Fruit fly (Drosophila melanogaster) whole organism, embryonic: Measurements from ENCODE around the gene CG18577.

Experiments
- Ada2b ChIP-seq: fragments of 200-800 bp; sonication (Bioruptor generic); IDR thresholded peaks from 2 replicates; pipeline ENCODE4 v1.3.6; 2022; ENCODE audit warnings: missing biosample characterization, missing genetic modification characterization
- Adf1 ChIP-seq: fragments of 200-800 bp; sonication (Bioruptor generic); IDR thresholded peaks from 2 replicates; pipeline ENCODE4 v1.3.6; 2022; ENCODE audit warnings: missing biosample characterization, missing genetic modification characterization
- Awh ChIP-seq: fragments of 200-800 bp; sonication (Bioruptor generic); IDR thresholded peaks from 2 replicates; pipeline ENCODE4, ENCODE4 v1.3.6; 2022; ENCODE audit warnings: missing biosample characterization, missing genetic modification characterization
- BtbVII ChIP-seq: fragments of 200-800 bp; sonication (Bioruptor generic); optimal IDR thresholded peaks from 3 replicates; lab custom pipeline; 2017; ENCODE audit warnings: missing biosample characterization, mild to moderate bottlenecking, missing genetic modification characterization
- CG10959 ChIP-seq: fragments of 200-800 bp; sonication (Bioruptor generic); IDR thresholded peaks from 2 replicates; pipeline ENCODE4 v1.3.6; 2022; ENCODE audit warnings: missing biosample characterization, missing genetic modification characterization
- CG11456 ChIP-seq: fragments of 200-800 bp; sonication (Bioruptor generic); IDR thresholded peaks from 3 replicates; pipeline ENCODE4 v1.3.6; 2022; ENCODE audit warnings: missing biosample characterization, missing genetic modification characterization
- CG12769 ChIP-seq: fragments of 200-800 bp; sonication (Bioruptor generic); optimal IDR thresholded peaks from 2 replicates; lab custom pipeline; 2019; ENCODE audit warnings: missing biosample characterization, mild to moderate bottlenecking, missing genetic modification characterization, moderate library complexity
- CG13287 ChIP-seq: fragments of 200-800 bp; sonication (Bioruptor generic); IDR thresholded peaks from 2 replicates; pipeline ENCODE4 v1.3.6; 2022; ENCODE audit warnings: missing biosample characterization, missing genetic modification characterization; ENCODE audit not compliant: partially characterized antibody
- CG13624 ChIP-seq: fragments of 200-800 bp; sonication (Bioruptor generic); optimal IDR thresholded peaks from 2 replicates; lab custom pipeline; 2016; ENCODE audit warnings: missing biosample characterization, missing genetic modification characterization
- CG14014 ChIP-seq: fragments of 200-800 bp; sonication (Bioruptor generic); IDR thresholded peaks from 2 replicates; pipeline ENCODE4 v1.3.6; 2022; ENCODE audit warnings: missing biosample characterization, missing genetic modification characterization
- CG15269 ChIP-seq: fragments of 200-800 bp; sonication (Bioruptor generic); optimal IDR thresholded peaks from 2 replicates; lab custom pipeline; 2018; ENCODE audit warnings: missing biosample characterization, mild to moderate bottlenecking, missing genetic modification characterization, moderate library complexity
- CG15514 ChIP-seq: fragments of 200-800 bp; sonication (Bioruptor generic); optimal IDR thresholded peaks from 3 replicates; lab custom pipeline; 2017; ENCODE audit warnings: missing biosample characterization, missing genetic modification characterization, mild to moderate bottlenecking, moderate library complexity, missing genetic modification reagents
- CG17385 ChIP-seq: fragments of 200-800 bp; sonication (Bioruptor generic); optimal IDR thresholded peaks from 3 replicates; lab custom pipeline; 2018; ENCODE audit warnings: missing biosample characterization, mild to moderate bottlenecking, missing genetic modification characterization
- CG2120 ChIP-seq: fragments of 200-800 bp; sonication (Bioruptor generic); optimal IDR thresholded peaks from 3 replicates; lab custom pipeline; 2016; ENCODE audit warnings: missing biosample characterization, missing genetic modification characterization
- CG3163 ChIP-seq: fragments of 200-800 bp; sonication (Bioruptor generic); optimal IDR thresholded peaks from 3 replicates; lab custom pipeline; 2016; ENCODE audit warnings: missing biosample characterization, missing genetic modification characterization
- CG34376 ChIP-seq: fragments of 200-800 bp; sonication (Bioruptor generic); optimal IDR thresholded peaks from 2 replicates; lab custom pipeline; 2018; ENCODE audit warnings: missing biosample characterization, mild to moderate bottlenecking, missing genetic modification characterization
- CG6254 ChIP-seq: fragments of 200-800 bp; sonication (Bioruptor generic); optimal IDR thresholded peaks from 3 replicates; lab custom pipeline; 2017; ENCODE audit warnings: mild to moderate bottlenecking, missing biosample characterization, missing genetic modification reagents, missing genetic modification characterization
- Dbx ChIP-seq: fragments of 200-800 bp; sonication (Bioruptor generic); IDR thresholded peaks from 3 replicates; pipeline ENCODE4 v1.3.6; 2022; ENCODE audit warnings: missing biosample characterization, missing genetic modification characterization
- Dll ChIP-seq: fragments of 200-800 bp; sonication (Bioruptor generic); IDR thresholded peaks from 4 replicates; pipeline ENCODE4 v1.3.6; 2022; ENCODE audit warnings: missing biosample characterization, missing genetic modification characterization; ENCODE audit not compliant: partially characterized antibody
- Doc2 ChIP-seq: fragments of 200-800 bp; sonication (Bioruptor generic); IDR thresholded peaks from 2 replicates; pipeline ENCODE4 v1.3.6; 2022; ENCODE audit warnings: missing biosample characterization, missing genetic modification characterization
- HLH4C ChIP-seq: fragments of 200-800 bp; sonication (Bioruptor generic); IDR thresholded peaks from 3 replicates; pipeline ENCODE4 v1.3.6; 2022; ENCODE audit warnings: missing biosample characterization, missing genetic modification characterization; ENCODE audit not compliant: partially characterized antibody
- HmgZ ChIP-seq: fragments of 200-800 bp; sonication (Bioruptor generic); optimal IDR thresholded peaks from 2 replicates; lab custom pipeline; 2018; ENCODE audit warnings: missing biosample characterization, mild to moderate bottlenecking, missing genetic modification characterization
- MBD-R2 ChIP-seq: fragments of 200-800 bp; sonication (Bioruptor generic); IDR thresholded peaks from 2 replicates; pipeline ENCODE4 v1.3.6; 2022; ENCODE audit warnings: missing biosample characterization, missing genetic modification characterization
- Meics ChIP-seq: fragments of 200-800 bp; sonication (Bioruptor generic); optimal IDR thresholded peaks from 2 replicates; lab custom pipeline; 2017; ENCODE audit warnings: missing biosample characterization, mild to moderate bottlenecking, missing genetic modification characterization
- Pdp1 ChIP-seq, 2 experiments: fragments of 200-800 bp; sonication (Bioruptor generic); optimal IDR thresholded peaks; 3 replicates each; lab custom pipeline; 2016; ENCODE audit warnings: missing biosample characterization in 2 of 2, missing genetic modification characterization in 2 of 2, mild to moderate bottlenecking in 1 of 2, moderate library complexity in 1 of 2
- Trl ChIP-seq, 3 experiments: fragments of >200 bp in 2 of 3; fragments of 200-800 bp in 1 of 3; sonication (Bioruptor generic) in 1 of 3; optimal IDR thresholded peaks; 2 replicates in 1 of 3; 3 replicates in 2 of 3; lab custom pipeline; 2016 to 2017; ENCODE audit warnings: missing biosample characterization in 1 of 3, missing genetic modification characterization in 1 of 3
- Vsx1 ChIP-seq: fragments of 200-800 bp; sonication (Bioruptor generic); optimal IDR thresholded peaks from 2 replicates; lab custom pipeline; 2017; ENCODE audit warnings: missing biosample characterization, mild to moderate bottlenecking, missing genetic modification characterization, missing genetic modification reagents
- chinmo ChIP-seq: fragments of 200-800 bp; sonication (Bioruptor generic); IDR thresholded peaks from 4 replicates; pipeline ENCODE4 v1.3.6; 2022; ENCODE audit warnings: missing biosample characterization, missing genetic modification characterization; ENCODE audit not compliant: partially characterized antibody
- exex ChIP-seq: fragments of 200-800 bp; sonication (Bioruptor generic); optimal IDR thresholded peaks from 4 replicates; lab custom pipeline; 2018; ENCODE audit warnings: missing biosample characterization, mild to moderate bottlenecking, missing genetic modification characterization, moderate library complexity
- fru ChIP-seq: fragments of >200 bp; optimal IDR thresholded peaks from 2 replicates; lab custom pipeline; 2017
- grn ChIP-seq: fragments of 200-800 bp; sonication (Bioruptor generic); optimal IDR thresholded peaks from 3 replicates; lab custom pipeline; 2017; ENCODE audit warnings: missing biosample characterization, missing genetic modification characterization
- ham ChIP-seq: fragments of 200-800 bp; sonication (Bioruptor generic); IDR thresholded peaks from 2 replicates; pipeline ENCODE4 v1.3.6; 2022; ENCODE audit warnings: missing biosample characterization, missing genetic modification characterization
- hb ChIP-seq: fragments of 200-800 bp; sonication (Bioruptor generic); IDR thresholded peaks from 3 replicates; pipeline ENCODE4 v1.3.6; 2022; ENCODE audit warnings: missing biosample characterization, missing genetic modification characterization; ENCODE audit not compliant: partially characterized antibody
- her ChIP-seq: fragments of 200-800 bp; sonication (Bioruptor generic); optimal IDR thresholded peaks from 2 replicates; lab custom pipeline; 2016; ENCODE audit warnings: missing biosample characterization, missing genetic modification characterization
- insv ChIP-seq, 2 experiments: fragments of 200-800 bp; sonication (Bioruptor generic); optimal IDR thresholded peaks; 3 replicates each; lab custom pipeline; 2016 to 2018; ENCODE audit warnings: missing biosample characterization in 2 of 2, missing genetic modification characterization in 2 of 2
- inv ChIP-seq: fragments of 200-800 bp; sonication (Bioruptor generic); IDR thresholded peaks from 2 replicates; pipeline ENCODE4 v1.3.6; 2022; ENCODE audit warnings: missing biosample characterization, missing genetic modification characterization; ENCODE audit not compliant: partially characterized antibody
- lab ChIP-seq: fragments of 200-800 bp; sonication (Bioruptor generic); optimal IDR thresholded peaks from 3 replicates; lab custom pipeline; 2017; ENCODE audit warnings: missing biosample characterization, missing genetic modification characterization, mild to moderate bottlenecking, moderate library complexity, missing genetic modification reagents
- pb ChIP-seq: fragments of 200-800 bp; sonication (Bioruptor generic); optimal IDR thresholded peaks from 3 replicates; lab custom pipeline; 2016; ENCODE audit warnings: missing biosample characterization, missing genetic modification characterization
- sens ChIP-seq: fragments of 200-800 bp; sonication (Bioruptor generic); peaks from one replicate; lab custom pipeline; 2016; ENCODE audit warnings: missing biosample characterization, missing genetic modification characterization
- yki ChIP-seq: fragments of >200 bp; optimal IDR thresholded peaks from 3 replicates; lab custom pipeline; 2018
- zen2 ChIP-seq: fragments of 200-800 bp; sonication (Bioruptor generic); IDR thresholded peaks from 3 replicates; pipeline ENCODE4 v1.3.6; 2022; ENCODE audit warnings: missing biosample characterization, missing genetic modification characterization; ENCODE audit not compliant: partially characterized antibody

Gene CG18577

dm6 chr3R:11156858-11157257 lies 39.0 kb upstream of the CG18577 start, which contains the start of gene Ugt302C1 (continued):
- TF ChIP-seq inv (GFP tag; lab: Robert Waterston, UW) (peak; percentile 28; the same call in 1 of the 2 replicates), CG3163 (GFP tag; lab: Kevin White, UChicago) (peak; percentile 79), sens (peak; percentile 49), chinmo (peak; percentile 85; the same call in 2 of the 4 replicates), CG34376 (GFP tag; lab: Kevin White, UChicago) (peak; percentile 73), Meics (GFP tag; lab: Kevin White, UChicago) (peak; percentile 9), CG10959 (no peak), CG13287 (peak; percentile 62; the same call in 1 of the 2 replicates), yki (lab: Kevin White, UChicago) (peak; percentile 74), exex (tag; lab: Kevin White, UChicago) (peak; percentile 55), Vsx1 (GFP tag; lab: Kevin White, UChicago) (peak; percentile 52), hb (GFP tag; lab: Robert Waterston, UW) (no peak), Pdp1 (GFP tag; optimal IDR thresholded peaks at IDR 0.05; lab: Kevin White, UChicago) (peak in 1 of 2 experiments; percentile 90), CG17385 (GFP tag; lab: Kevin White, UChicago) (peak; percentile 12), BtbVII (GFP tag; lab: Kevin White, UChicago) (peak; percentile 34), ham (peak; percentile 33; the same call in 1 of the 2 replicates), Doc2 (GFP tag; lab: Robert Waterston, UW) (no peak), zen2 (0 out of 3 replicates have a peak, but pooled peaks have one; percentile 43), Trl (optimal IDR thresholded peaks at IDR 0.05; lab: Kevin White, UChicago) (peak; percentile 84 to 98), Trl (GFP tag; optimal IDR thresholded peaks at IDR 0.05; lab: Kevin White, UChicago) (peak; percentile 3), CG12769 (peak; percentile 57), HLH4C (0 out of 3 replicates have a peak, but pooled peaks have one; percentile 46), grn (GFP tag; lab: Kevin White, UChicago) (peak; percentile 46), HmgZ (tag; lab: Kevin White, UChicago) (peak; percentile 10), fru (lab: Kevin White, UChicago) (no peak), insv (GFP tag; optimal IDR thresholded peaks at IDR 0.05; lab: Kevin White, UChicago) (peak in 1 of 2 experiments; percentile 13), CG2120 (GFP tag; lab: Kevin White, UChicago) (peak; percentile 10), pb (peak; percentile 4), CG15269 (peak; percentile 8), CG6254 (GFP tag; lab: Kevin White, UChicago) (no peak), her (GFP tag; lab: Kevin White, UChicago) (no peak), CG14014 (GFP tag; lab: Robert Waterston, UW) (0 out of 2 replicates have a peak, but pooled peaks have one; percentile 40), Dll (GFP tag; lab: Robert Waterston, UW) (peak; percentile 44; the same call in 1 of the 4 replicates), CG15514 (GFP tag; lab: Kevin White, UChicago) (peak; percentile 7), Awh (GFP tag; lab: Robert Waterston, UW) (peak; percentile 34; the same call in 1 of the 2 replicates), CG11456 (GFP tag; lab: Robert Waterston, UW) (0 out of 3 replicates have a peak, but pooled peaks have one; percentile 39), CG13624 (GFP tag; lab: Kevin White, UChicago) (peak; percentile 19), Adf1 (GFP tag; lab: Robert Waterston, UW) (peak; percentile 32; the same call in 1 of the 2 replicates), MBD-R2 (GFP tag; lab: Robert Waterston, UW) (peak; percentile 29; the same call in 1 of the 2 replicates), Dbx (GFP tag; lab: Robert Waterston, UW) (no peak; the same call in 2 of the 3 replicates), Ada2b (no peak), lab (GFP tag; lab: Kevin White, UChicago) (peak; percentile 17)
